Worm (Caenorhabditis elegans): Measurements from ENCODE around the gene srg-7.

Gene srg-7

DNA sequence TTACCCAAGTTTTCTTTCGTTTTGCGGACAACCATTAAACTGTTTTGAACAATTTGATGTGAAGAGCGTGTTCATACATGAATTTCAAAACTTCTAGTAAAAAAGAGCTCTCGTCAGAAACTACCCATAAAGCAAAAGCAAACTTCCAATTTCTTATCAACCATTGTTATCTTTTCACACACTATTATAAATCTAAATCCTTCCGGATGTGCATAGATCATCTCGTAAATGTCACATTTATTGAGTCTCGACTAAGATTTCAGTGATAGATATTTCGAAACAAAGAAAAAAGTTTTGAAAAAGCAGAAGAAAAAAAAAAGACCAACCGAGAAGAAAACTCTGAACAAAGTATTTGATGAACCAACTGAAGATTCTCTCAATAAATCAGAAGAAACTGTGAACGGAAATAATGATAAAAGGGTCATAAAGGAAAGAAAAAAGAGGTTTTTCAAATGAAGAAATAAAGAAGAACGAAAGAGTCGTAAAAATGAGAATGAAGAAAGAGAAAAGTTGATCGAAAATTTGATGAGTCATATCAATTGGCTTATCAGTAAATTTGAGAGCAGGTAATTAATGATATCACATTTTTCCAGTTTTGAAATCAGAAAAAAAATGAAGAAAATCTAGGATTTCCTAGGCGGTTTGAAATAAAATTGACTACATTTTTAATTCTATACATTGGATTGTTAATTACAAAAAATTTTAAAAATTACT, 22.7 kb upstream of the srg-7 start:
- no peak for TF ChIP-seq flt-1 (GFP tag; IDR thresholded peaks at IDR 0.05)
- TF ChIP-seq tbx-37 (GFP tag; conservative IDR thresholded peaks at IDR 0.05): no peak
- TF ChIP-seq sea-1 (GFP tag; conservative IDR thresholded peaks at IDR 0.05): no peak
- TF ChIP-seq tra-4 (tag; optimal IDR thresholded peaks at IDR 0.05): no peak
- TF ChIP-seq hmbx-1 (tag; optimal IDR thresholded peaks at IDR 0.05): no peak
- TF ChIP-seq tbx-11 (GFP tag; IDR thresholded peaks at IDR 0.05): no peak
- no peak for TF ChIP-seq hnd-1 (tag; optimal IDR thresholded peaks at IDR 0.05)
- TF ChIP-seq scrt-1 (GFP tag; IDR thresholded peaks at IDR 0.05): no peak
- no peak for TF ChIP-seq hmg-4 (GFP tag; optimal IDR thresholded peaks at IDR 0.05)

DNA sequence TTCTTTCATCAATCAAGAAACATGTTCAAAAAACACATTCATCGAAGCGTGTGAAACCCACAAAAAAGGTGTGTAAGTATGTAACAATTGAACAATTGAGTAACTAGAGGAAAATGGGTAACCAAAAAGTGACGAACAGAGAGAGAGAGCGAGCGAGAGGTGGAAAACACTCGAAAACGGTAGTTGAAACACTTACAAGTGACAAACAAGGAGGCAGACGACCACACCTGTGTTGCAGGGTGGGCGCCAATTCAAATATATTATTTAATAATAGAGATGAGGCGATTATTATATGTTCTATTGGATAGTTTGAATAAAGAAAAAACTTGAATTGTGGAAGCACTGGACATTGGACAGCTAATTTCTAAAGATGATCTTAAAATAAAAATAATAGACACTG, 21.4 kb upstream of the srg-7 start:
- no peak for TF ChIP-seq scrt-1 (GFP tag; IDR thresholded peaks at IDR 0.05)
- TF ChIP-seq tbx-37 (GFP tag; conservative IDR thresholded peaks at IDR 0.05): no peak
- TF ChIP-seq B0310.2 (tag; optimal IDR thresholded peaks at IDR 0.05): no peak
- TF ChIP-seq flt-1 (GFP tag; IDR thresholded peaks at IDR 0.05): no peak
- TF ChIP-seq hnd-1 (tag; optimal IDR thresholded peaks at IDR 0.05): no peak
- no peak for TF ChIP-seq hmbx-1 (tag; optimal IDR thresholded peaks at IDR 0.05)

DNA sequence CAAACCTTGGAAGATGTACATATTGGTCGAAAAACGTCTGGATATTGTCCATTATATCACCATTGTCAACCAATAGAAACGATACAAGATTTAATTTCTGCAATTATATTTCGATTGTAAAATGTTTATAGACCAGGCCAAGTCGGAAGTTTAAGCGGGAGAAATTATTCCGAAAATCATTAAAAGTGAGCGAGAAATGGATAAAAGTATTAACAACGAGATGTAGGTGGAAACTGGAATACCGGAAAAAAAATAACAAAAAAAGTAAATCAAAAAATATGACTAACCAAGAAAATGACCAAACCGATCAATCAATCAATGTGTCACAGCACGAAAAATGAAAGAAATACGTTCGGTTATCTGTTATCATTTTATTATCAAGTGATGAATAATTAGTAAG, 19.2 kb upstream of the srg-7 start, which contains the start of gene F47D12.6:
Gene F47D12.6, minus strand, starts transcription at position 101 of the 400 bp plus-strand sequence.
- TF ChIP-seq ama-1 (optimal IDR thresholded peaks at IDR 0.05) (no peak), tbx-11 (GFP tag; IDR thresholded peaks at IDR 0.05) (no peak), flt-1 (GFP tag; IDR thresholded peaks at IDR 0.05) (no peak), hmg-4 (GFP tag; optimal IDR thresholded peaks at IDR 0.05) (no peak), B0310.2 (tag; optimal IDR thresholded peaks at IDR 0.05) (no peak), tra-4 (tag; optimal IDR thresholded peaks at IDR 0.05) (no peak), pes-1 (GFP tag; IDR thresholded peaks at IDR 0.05) (no peak), ceh-13 (GFP tag; optimal IDR thresholded peaks at IDR 0.05) (no peak), aly-1 (tag; optimal IDR thresholded peaks at IDR 0.05) (no peak), tbx-37 (GFP tag; conservative IDR thresholded peaks at IDR 0.05) (no peak), hnd-1 (tag; optimal IDR thresholded peaks at IDR 0.05) (no peak), sea-1 (GFP tag; conservative IDR thresholded peaks at IDR 0.05) (no peak), F13C5.2 (tag; optimal IDR thresholded peaks at IDR 0.05) (no peak), scrt-1 (GFP tag; IDR thresholded peaks at IDR 0.05) (no peak), ceh-36 (tag; optimal IDR thresholded peaks at IDR 0.05) (no peak), ets-7 (tag; optimal IDR thresholded peaks at IDR 0.05) (no peak)

DNA sequence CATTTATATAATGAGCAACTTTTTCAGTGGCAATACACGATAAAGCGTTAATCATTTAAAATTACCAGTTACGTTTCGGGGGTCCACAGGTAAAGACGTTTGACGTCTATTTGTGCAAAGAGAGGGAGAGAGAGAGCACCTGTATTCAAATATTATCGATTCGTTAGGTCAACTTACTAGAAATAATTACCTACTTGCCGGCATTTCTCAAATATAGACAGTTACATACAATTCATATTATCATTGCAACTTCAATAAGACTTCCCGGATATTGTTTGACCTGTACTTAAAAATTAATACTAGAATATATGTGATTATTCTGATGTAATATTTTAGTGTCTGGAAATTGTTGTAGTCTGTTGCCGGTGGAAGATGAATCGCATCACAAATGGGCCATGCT, 17.9 kb upstream of the srg-7 start, which contains the start of gene gadr-3:
Gene gadr-3, minus strand, starts transcription at position 101 of the 400 bp plus-strand sequence.
- TF ChIP-seq pes-1 (GFP tag; IDR thresholded peaks at IDR 0.05): no peak
- no peak for TF ChIP-seq ceh-13 (GFP tag; optimal IDR thresholded peaks at IDR 0.05)
- TF ChIP-seq hmbx-1 (tag; optimal IDR thresholded peaks at IDR 0.05): no peak
- no peak for TF ChIP-seq aly-1 (tag; optimal IDR thresholded peaks at IDR 0.05)
- TF ChIP-seq B0310.2 (tag; optimal IDR thresholded peaks at IDR 0.05): no peak
- TF ChIP-seq F13C5.2 (tag; optimal IDR thresholded peaks at IDR 0.05): no peak
- no peak for TF ChIP-seq scrt-1 (GFP tag; IDR thresholded peaks at IDR 0.05)
- no peak for TF ChIP-seq sea-1 (GFP tag; conservative IDR thresholded peaks at IDR 0.05)
- no peak for TF ChIP-seq tbx-37 (GFP tag; conservative IDR thresholded peaks at IDR 0.05)
- no peak for TF ChIP-seq tbx-11 (GFP tag; IDR thresholded peaks at IDR 0.05)
- TF ChIP-seq flt-1 (GFP tag; IDR thresholded peaks at IDR 0.05): no peak
- TF ChIP-seq hmg-4 (GFP tag; optimal IDR thresholded peaks at IDR 0.05): no peak
- TF ChIP-seq ets-7 (tag; optimal IDR thresholded peaks at IDR 0.05): no peak
- TF ChIP-seq tra-4 (tag; optimal IDR thresholded peaks at IDR 0.05): no peak
- no peak for TF ChIP-seq ceh-36 (tag; optimal IDR thresholded peaks at IDR 0.05)
- no peak for TF ChIP-seq ama-1 (optimal IDR thresholded peaks at IDR 0.05)
- TF ChIP-seq hnd-1 (tag; optimal IDR thresholded peaks at IDR 0.05): no peak

DNA sequence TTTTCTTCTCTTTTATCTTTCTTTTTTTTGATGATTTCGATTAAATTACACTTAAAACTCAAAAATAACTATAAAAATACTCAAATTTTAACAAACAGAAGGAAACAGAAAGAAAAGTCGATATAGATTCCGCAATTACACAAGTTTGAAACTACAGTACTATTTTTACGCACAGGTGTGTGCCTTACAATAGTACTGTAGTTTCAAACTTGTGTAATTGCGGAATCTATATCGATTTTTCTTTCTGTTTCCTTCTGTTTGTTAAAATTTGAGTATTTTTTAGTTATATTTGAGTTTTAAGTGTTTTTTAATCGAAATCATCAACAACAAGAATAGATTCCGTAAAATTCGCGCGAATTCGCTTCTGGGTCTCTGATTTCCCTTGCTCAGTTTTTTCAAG, 15.1 kb upstream of the srg-7 start:
- TF ChIP-seq tbx-11 (GFP tag; IDR thresholded peaks at IDR 0.05): no peak
- TF ChIP-seq aly-1 (tag; optimal IDR thresholded peaks at IDR 0.05): no peak
- no peak for TF ChIP-seq flt-1 (GFP tag; IDR thresholded peaks at IDR 0.05)
- no peak for TF ChIP-seq B0310.2 (tag; optimal IDR thresholded peaks at IDR 0.05)
- no peak for TF ChIP-seq tra-4 (tag; optimal IDR thresholded peaks at IDR 0.05)
- TF ChIP-seq ama-1 (optimal IDR thresholded peaks at IDR 0.05): no peak
- no peak for TF ChIP-seq pes-1 (GFP tag; IDR thresholded peaks at IDR 0.05)
- TF ChIP-seq tbx-37 (GFP tag; conservative IDR thresholded peaks at IDR 0.05): no peak
- TF ChIP-seq hmg-4 (GFP tag; optimal IDR thresholded peaks at IDR 0.05): no peak
- no peak for TF ChIP-seq hnd-1 (tag; optimal IDR thresholded peaks at IDR 0.05)
- TF ChIP-seq hmbx-1 (tag; optimal IDR thresholded peaks at IDR 0.05): no peak
- no peak for TF ChIP-seq ceh-36 (tag; optimal IDR thresholded peaks at IDR 0.05)
- no peak for TF ChIP-seq ets-7 (tag; optimal IDR thresholded peaks at IDR 0.05)
- no peak for TF ChIP-seq scrt-1 (GFP tag; IDR thresholded peaks at IDR 0.05)
- TF ChIP-seq ceh-13 (GFP tag; optimal IDR thresholded peaks at IDR 0.05): no peak
- TF ChIP-seq F13C5.2 (tag; optimal IDR thresholded peaks at IDR 0.05): no peak
- no peak for TF ChIP-seq sea-1 (GFP tag; conservative IDR thresholded peaks at IDR 0.05)

DNA sequence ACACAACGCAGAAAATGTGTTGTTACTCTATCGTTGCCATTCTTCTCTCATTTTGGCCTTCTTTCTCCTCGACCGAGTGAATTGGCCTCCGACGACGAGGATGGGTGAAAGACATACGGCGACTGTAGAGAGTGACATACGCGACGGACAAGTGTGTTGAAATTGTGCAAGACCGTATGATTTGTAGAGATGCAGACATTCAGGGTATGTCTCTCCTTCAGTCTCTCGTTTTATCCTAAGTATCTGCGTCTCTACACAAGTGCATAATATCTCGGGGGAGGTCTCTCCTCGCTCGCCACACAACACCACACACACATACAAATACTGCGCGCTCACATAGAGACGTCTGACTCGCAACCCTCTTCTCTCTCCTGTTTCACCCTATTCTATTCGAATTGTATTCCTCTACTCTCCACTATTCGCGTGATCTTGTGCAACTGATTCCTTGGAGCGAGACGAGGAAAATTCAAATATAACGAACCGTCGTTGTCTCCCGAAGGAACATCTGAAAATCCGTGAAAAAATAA, 12.2 kb upstream of the srg-7 start, which contains the start of gene hmg-1.2:
Gene hmg-1.2, plus strand, starts transcription at position 311 of the 527 bp plus-strand sequence.
- peak; percentile 87 for TF ChIP-seq hmg-4 (GFP tag; optimal IDR thresholded peaks at IDR 0.05)
- no peak for TF ChIP-seq pes-1 (GFP tag; IDR thresholded peaks at IDR 0.05)
- peak; percentile 24 for TF ChIP-seq F13C5.2 (tag; optimal IDR thresholded peaks at IDR 0.05)

DNA sequence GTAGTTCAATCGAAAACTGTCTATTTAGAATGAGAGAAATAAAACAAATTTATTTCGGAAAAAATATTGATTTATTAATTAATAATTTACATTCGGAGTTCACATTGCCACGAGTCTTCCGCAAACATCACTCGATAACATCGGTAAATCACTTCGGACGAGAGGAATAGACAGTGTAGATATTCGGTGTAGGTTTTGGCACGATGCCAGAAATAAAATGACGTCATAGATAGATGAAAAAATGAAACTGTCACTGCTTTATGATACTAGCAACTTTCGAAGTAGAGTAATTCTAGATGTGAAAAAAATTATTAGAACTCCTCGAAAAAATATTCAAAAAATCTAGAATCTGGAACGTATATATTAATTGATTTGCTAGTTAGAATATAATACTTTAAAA, 11.5 kb upstream of the srg-7 start:
- no peak for TF ChIP-seq hmg-4 (GFP tag; optimal IDR thresholded peaks at IDR 0.05)
- no peak for TF ChIP-seq ceh-13 (GFP tag; optimal IDR thresholded peaks at IDR 0.05)
- TF ChIP-seq pes-1 (GFP tag; IDR thresholded peaks at IDR 0.05): no peak
- no peak for TF ChIP-seq B0310.2 (tag; optimal IDR thresholded peaks at IDR 0.05)
- TF ChIP-seq tbx-11 (GFP tag; IDR thresholded peaks at IDR 0.05): no peak
- TF ChIP-seq tra-4 (tag; optimal IDR thresholded peaks at IDR 0.05): no peak
- TF ChIP-seq scrt-1 (GFP tag; IDR thresholded peaks at IDR 0.05): no peak
- TF ChIP-seq sea-1 (GFP tag; conservative IDR thresholded peaks at IDR 0.05): no peak
- no peak for TF ChIP-seq ama-1 (optimal IDR thresholded peaks at IDR 0.05)
- no peak for TF ChIP-seq aly-1 (tag; optimal IDR thresholded peaks at IDR 0.05)
- TF ChIP-seq flt-1 (GFP tag; IDR thresholded peaks at IDR 0.05): no peak
- no peak for TF ChIP-seq F13C5.2 (tag; optimal IDR thresholded peaks at IDR 0.05)
- no peak for TF ChIP-seq ceh-36 (tag; optimal IDR thresholded peaks at IDR 0.05)
- no peak for TF ChIP-seq ets-7 (tag; optimal IDR thresholded peaks at IDR 0.05)
- no peak for TF ChIP-seq tbx-37 (GFP tag; conservative IDR thresholded peaks at IDR 0.05)
- TF ChIP-seq hmbx-1 (tag; optimal IDR thresholded peaks at IDR 0.05): no peak
